Worm (Caenorhabditis elegans) whole organism, L4 larva: Measurements from ENCODE around the gene F09G8.7.

Source experiments
- F10B5.3 ChIP-seq: sonication (generic microtip); optimal IDR thresholded peaks from 2 replicates; lab custom pipeline; 2016; ENCODE audit warnings: mild to moderate bottlenecking, missing genetic modification characterization, missing compliant biosample characterization
- T20F7.1 ChIP-seq: fragments of 200-800 bp; sonication (Bioruptor generic); optimal IDR thresholded peaks from 2 replicates; lab custom pipeline; 2018; ENCODE audit warnings: mild to moderate bottlenecking, missing genetic modification characterization, missing compliant biosample characterization
- ZK546.5 ChIP-seq, 2 experiments: sonication (generic microtip); optimal IDR thresholded peaks; 2 replicates each; lab custom pipeline; 2017; ENCODE audit warnings: missing biosample characterization in 2 of 2, missing genetic modification characterization in 2 of 2
- aha-1 ChIP-seq: fragments of 150-350 bp; peaks from one replicate; lab custom pipeline; 2014; ENCODE audit warnings: missing biosample characterization, missing genetic modification characterization
- aly-2 ChIP-seq: sonication (generic microtip); optimal IDR thresholded peaks from 2 replicates; lab custom pipeline; 2018; ENCODE audit warnings: missing biosample characterization, missing genetic modification characterization
- ama-1 ChIP-seq: fragments of 150-350 bp; optimal IDR thresholded peaks from 2 replicates; lab custom pipeline; 2014; ENCODE audit warnings: inconsistent platforms, mixed read lengths
- attf-4 ChIP-seq: sonication (generic microtip); optimal IDR thresholded peaks from 3 replicates; lab custom pipeline; 2017; ENCODE audit warnings: missing biosample characterization, missing genetic modification characterization
- ceh-32 ChIP-seq: sonication (generic microtip); optimal IDR thresholded peaks from 2 replicates; lab custom pipeline; 2016; ENCODE audit warnings: mild to moderate bottlenecking, missing genetic modification characterization, missing compliant biosample characterization; ENCODE audit not compliant: poor library complexity
- ctbp-1 ChIP-seq: fragments of 200-800 bp; sonication (Bioruptor generic); IDR thresholded peaks from 2 replicates; pipeline ENCODE4 v1.3.6; 2022; ENCODE audit warnings: missing genetic modification reagents, missing genetic modification characterization, missing compliant biosample characterization
- daf-16 ChIP-seq, 3 experiments: sonication (generic microtip); optimal IDR thresholded peaks; 2 replicates each; lab custom pipeline; 2016 to 2017; ENCODE audit warnings: missing genetic modification characterization in 3 of 3, missing genetic modification reagents in 3 of 3, mild to moderate bottlenecking in 2 of 3, missing compliant biosample characterization in 2 of 3, missing biosample characterization in 1 of 3, moderate library complexity in 1 of 3
- dmd-6 ChIP-seq: fragments of 200-800 bp; sonication (Bioruptor generic); IDR thresholded peaks from 2 replicates; pipeline ENCODE4 v1.3.6; 2022; ENCODE audit warnings: missing genetic modification reagents, missing genetic modification characterization, missing compliant biosample characterization
- dmd-8 ChIP-seq: fragments of 200-800 bp; sonication (Bioruptor generic); IDR thresholded peaks from 2 replicates; pipeline ENCODE4 v1.3.6; 2022; ENCODE audit warnings: missing genetic modification characterization, missing compliant biosample characterization
- dpl-1 ChIP-seq: fragments of 150-350 bp; optimal IDR thresholded peaks from 2 replicates; lab custom pipeline; 2014; ENCODE audit warnings: missing biosample characterization, missing genetic modification reagents, missing genetic modification characterization
- duxl-1 ChIP-seq: sonication (generic microtip); optimal IDR thresholded peaks from 2 replicates; lab custom pipeline; 2016; ENCODE audit warnings: mild to moderate bottlenecking, missing genetic modification characterization, moderate library complexity, missing compliant biosample characterization; ENCODE audit not compliant: poor library complexity
- dve-1 ChIP-seq: sonication (generic microtip); optimal IDR thresholded peaks from 2 replicates; lab custom pipeline; 2017; ENCODE audit warnings: antibody characterized with exemption, mild to moderate bottlenecking, missing genetic modification characterization, missing compliant biosample characterization; ENCODE audit not compliant: insufficient read depth
- fos-1 ChIP-seq: fragments of 150-350 bp; optimal IDR thresholded peaks from 2 replicates; lab custom pipeline; 2014; ENCODE audit warnings: missing biosample characterization, missing genetic modification characterization
- hlh-11 ChIP-seq: fragments of 200-800 bp; sonication (Bioruptor generic); optimal IDR thresholded peaks from 2 replicates; lab custom pipeline; 2018; ENCODE audit warnings: mild to moderate bottlenecking, missing genetic modification characterization, missing compliant biosample characterization
- hlh-30 ChIP-seq: sonication (generic microtip); optimal IDR thresholded peaks from 2 replicates; lab custom pipeline; 2017; ENCODE audit warnings: antibody characterized with exemption, mild to moderate bottlenecking, missing genetic modification characterization, missing compliant biosample characterization; ENCODE audit not compliant: insufficient read depth
- lin-38 ChIP-seq: fragments of 200-800 bp; sonication (Bioruptor generic); IDR thresholded peaks from 2 replicates; pipeline ENCODE4 v1.3.6; 2022; ENCODE audit warnings: missing genetic modification reagents, missing genetic modification characterization, missing compliant biosample characterization
- lsy-2 ChIP-seq, 2 experiments: fragments of 150-350 bp in 1 of 2; sonication (generic microtip) in 1 of 2; optimal IDR thresholded peaks; 2 replicates each; lab custom pipeline; 2014 to 2017; ENCODE audit warnings: missing biosample characterization in 2 of 2, missing genetic modification characterization in 2 of 2
- mep-1 ChIP-seq: fragments of 150-350 bp; sonication (generic microtip); optimal IDR thresholded peaks from 3 replicates; lab custom pipeline; 2014; ENCODE audit warnings: missing biosample characterization, missing genetic modification characterization
- mes-2 ChIP-seq: sonication (generic microtip); optimal IDR thresholded peaks from 2 replicates; lab custom pipeline; 2016; ENCODE audit warnings: missing genotype, mild to moderate bottlenecking, missing genetic modification characterization, missing compliant biosample characterization; ENCODE audit not compliant: poor library complexity, severe bottlenecking
- nhr-28 ChIP-seq: fragments of 150-350 bp; optimal IDR thresholded peaks from 2 replicates; lab custom pipeline; 2014; ENCODE audit warnings: missing biosample characterization, missing genetic modification characterization
- nhr-41 ChIP-seq: fragments of 200-800 bp; sonication (Bioruptor generic); IDR thresholded peaks from 2 replicates; pipeline ENCODE4 v1.3.6; 2022; ENCODE audit warnings: missing genetic modification reagents, missing genetic modification characterization, missing compliant biosample characterization
- nhr-6 ChIP-seq: fragments of 150-350 bp; optimal IDR thresholded peaks from 2 replicates; lab custom pipeline; 2014; ENCODE audit warnings: missing biosample characterization, missing genetic modification characterization
- pha-4 ChIP-seq, 2 experiments: fragments of 150-350 bp in 1 of 2; fragments of 200-800 bp in 1 of 2; sonication (Bioruptor generic) in 1 of 2; IDR thresholded peaks in 1 of 2; optimal IDR thresholded peaks in 1 of 2; 2 replicates each; pipeline versions ENCODE4 v1.3.6 to Lab custom; 2014 to 2022; ENCODE audit warnings: missing genetic modification characterization in 2 of 2, missing genetic modification reagents in 2 of 2, missing biosample characterization in 1 of 2, missing compliant biosample characterization in 1 of 2
- php-3 ChIP-seq: fragments of 200-800 bp; sonication (Bioruptor generic); IDR thresholded peaks from 2 replicates; pipeline ENCODE4 v1.3.6; 2022; ENCODE audit warnings: missing genetic modification reagents, missing genetic modification characterization, missing compliant biosample characterization
- pqm-1 ChIP-seq: sonication (generic microtip); optimal IDR thresholded peaks from 2 replicates; lab custom pipeline; 2017; ENCODE audit warnings: missing biosample characterization, missing genetic modification characterization
- saeg-2 ChIP-seq: fragments of 200-800 bp; sonication (Bioruptor generic); IDR thresholded peaks from 2 replicates; pipeline ENCODE4 v1.3.6; 2022; ENCODE audit warnings: missing genetic modification reagents, missing genetic modification characterization, missing compliant biosample characterization
- skn-1 ChIP-seq: fragments of 150-350 bp; optimal IDR thresholded peaks from 2 replicates; lab custom pipeline; 2014; ENCODE audit warnings: missing biosample characterization, missing genetic modification characterization
- tag-97 ChIP-seq: fragments of 200-800 bp; sonication (Bioruptor generic); IDR thresholded peaks from 2 replicates; pipeline ENCODE4 v1.3.6; 2022; ENCODE audit warnings: missing genetic modification characterization, missing compliant biosample characterization
- unc-62 ChIP-seq, 3 experiments: fragments of 150-350 bp in 1 of 3; sonication (generic microtip); optimal IDR thresholded peaks in 2 of 3; peaks in 1 of 3; 1 replicate in 1 of 3; 2 replicates in 2 of 3; lab custom pipeline; 2014 to 2017; ENCODE audit warnings: missing biosample characterization in 3 of 3, missing genetic modification characterization in 3 of 3, missing genetic modification reagents in 3 of 3, missing genotype in 1 of 3
- zfp-3 ChIP-seq: fragments of 200-800 bp; sonication (Bioruptor generic); conservative IDR thresholded peaks from 2 replicates; pipeline ENCODE4 v1.3.6; 2022; ENCODE audit warnings: missing genetic modification reagents, missing genetic modification characterization, missing compliant biosample characterization
- zip-11 ChIP-seq: fragments of 200-800 bp; sonication (Bioruptor generic); IDR thresholded peaks from 2 replicates; pipeline ENCODE4 v1.3.6; 2022; ENCODE audit warnings: missing genetic modification characterization, missing compliant biosample characterization

Gene F09G8.7

ce11 chrIII:8268296-8268695 is at the start of gene F09G8.7, which contains the start of gene crn-7:
Gene F09G8.7, minus strand, starts transcription at chrIII:8268355.
Gene crn-7, plus strand, starts transcription at chrIII:8268531.
- no peak for TF ChIP-seq zip-11 (GFP tag; lab: Robert Waterston, UW)
- no peak for TF ChIP-seq zfp-3
- peak; percentile 38 for TF ChIP-seq hlh-11 (tag; lab: Kevin White, UChicago)
- TF ChIP-seq hlh-30 (tag; lab: Kevin White, UChicago) = peak; percentile 55
- no peak for TF ChIP-seq daf-16 (GFP tag; optimal IDR thresholded peaks at IDR 0.05; lab: Kevin White, UChicago)
- TF ChIP-seq daf-16 (tag; optimal IDR thresholded peaks at IDR 0.05; lab: Kevin White, UChicago) = peak; percentile 15
- no peak for TF ChIP-seq fos-1 (tag; lab: Kevin White, UChicago)
- peak in 1 of 2 experiments; percentile 61 for TF ChIP-seq lsy-2 (tag; optimal IDR thresholded peaks at IDR 0.05; lab: Kevin White, UChicago)
- TF ChIP-seq nhr-41 (GFP tag; lab: Robert Waterston, UW) = no peak
- no peak for TF ChIP-seq dmd-6 (GFP tag; lab: Robert Waterston, UW)
- TF ChIP-seq ZK546.5 (tag; optimal IDR thresholded peaks at IDR 0.05; lab: Kevin White, UChicago) = no peak
- TF ChIP-seq F10B5.3 = no peak
- peak; percentile 67 for TF ChIP-seq mes-2
- no peak for TF ChIP-seq duxl-1 (tag; lab: Kevin White, UChicago)
- no peak for TF ChIP-seq nhr-6 (tag; lab: Kevin White, UChicago)
- peak; percentile 28 for TF ChIP-seq dve-1
- peak; percentile 39; the same call in 1 of the 2 replicates for TF ChIP-seq lin-38
- peak in 1 of 2 experiments; percentile 57 for TF ChIP-seq unc-62 (GFP tag; optimal IDR thresholded peaks at IDR 0.05 in 1 of 2; lab: Kevin White, UChicago)
- no peak for TF ChIP-seq unc-62 (tag; optimal IDR thresholded peaks at IDR 0.05; lab: Kevin White, UChicago)
- peak; percentile 51 for TF ChIP-seq nhr-28
- no peak for TF ChIP-seq pha-4 (GFP tag; IDR thresholded peaks at IDR 0.05; lab: Robert Waterston, UW)
- TF ChIP-seq pha-4 (tag; optimal IDR thresholded peaks at IDR 0.05; lab: Kevin White, UChicago) = peak; percentile 45
- TF ChIP-seq ceh-32 (tag; lab: Kevin White, UChicago) = no peak
- no peak for TF ChIP-seq dmd-8 (GFP tag; lab: Robert Waterston, UW)

- TF ChIP-seq php-3 (GFP tag; lab: Robert Waterston, UW) = no peak
- TF ChIP-seq mep-1 (tag; lab: Kevin White, UChicago) = peak; percentile 2
Observed at ce11 chrIII:8312393-8312792, 44.2 kb upstream of the F09G8.7 start, which contains the start of gene F10E9.2. Gene F10E9.2, plus strand, starts transcription at chrIII:8312693.

ce11 chrIII:8310239-8311057 is 42.3 kb upstream of the F09G8.7 start, which contains the start of gene F10E9.3:
Gene F10E9.3, plus strand, starts transcription at chrIII:8311007.
- TF ChIP-seq daf-16 (GFP tag; optimal IDR thresholded peaks at IDR 0.05; lab: Kevin White, UChicago) (no peak), daf-16 (tag; optimal IDR thresholded peaks at IDR 0.05; lab: Kevin White, UChicago) (peak; percentile 12), unc-62 (GFP tag; optimal IDR thresholded peaks at IDR 0.05 in 1 of 2; lab: Kevin White, UChicago) (peak in 1 of 2 experiments; percentile 93), unc-62 (tag; optimal IDR thresholded peaks at IDR 0.05; lab: Kevin White, UChicago) (no peak), lsy-2 (tag; optimal IDR thresholded peaks at IDR 0.05; lab: Kevin White, UChicago) (peak in 1 of 2 experiments; percentile 96), dpl-1 (GFP tag; lab: Kevin White, UChicago) (peak; percentile 38), aha-1 (tag; lab: Kevin White, UChicago) (peak; percentile 68), attf-4 (tag; lab: Kevin White, UChicago) (no peak), T20F7.1 (GFP tag; lab: Kevin White, UChicago) (peak; percentile 13), pqm-1 (tag; lab: Kevin White, UChicago) (no peak), saeg-2 (no peak), ama-1 (lab: Kevin White, UChicago) (peak; percentile 32), mes-2 (peak; percentile 72), tag-97 (GFP tag; lab: Robert Waterston, UW) (no peak), ctbp-1 (no peak), aly-2 (no peak), skn-1 (no peak)
